Worm (Caenorhabditis elegans) whole organism, L4/young adult: ENCODE data around the gene ZK470.14.

Source experiments
- W03F9.2 ChIP-seq: fragments of 150-350 bp; optimal IDR thresholded peaks from 2 replicates; lab custom pipeline; 2014; ENCODE audit warnings: missing biosample characterization, missing genetic modification characterization
- dao-5 ChIP-seq: sonication (generic microtip); optimal IDR thresholded peaks from 2 replicates; lab custom pipeline; 2016; ENCODE audit warnings: missing genotype, missing genetic modification characterization, moderate library complexity, missing compliant biosample characterization
- him-1 ChIP-seq: sonication (generic microtip); optimal IDR thresholded peaks from 2 replicates; lab custom pipeline; 2016; ENCODE audit warnings: missing genotype, missing genetic modification reagents, missing genetic modification characterization, missing compliant biosample characterization

The ZK470.14 gene

DNA sequence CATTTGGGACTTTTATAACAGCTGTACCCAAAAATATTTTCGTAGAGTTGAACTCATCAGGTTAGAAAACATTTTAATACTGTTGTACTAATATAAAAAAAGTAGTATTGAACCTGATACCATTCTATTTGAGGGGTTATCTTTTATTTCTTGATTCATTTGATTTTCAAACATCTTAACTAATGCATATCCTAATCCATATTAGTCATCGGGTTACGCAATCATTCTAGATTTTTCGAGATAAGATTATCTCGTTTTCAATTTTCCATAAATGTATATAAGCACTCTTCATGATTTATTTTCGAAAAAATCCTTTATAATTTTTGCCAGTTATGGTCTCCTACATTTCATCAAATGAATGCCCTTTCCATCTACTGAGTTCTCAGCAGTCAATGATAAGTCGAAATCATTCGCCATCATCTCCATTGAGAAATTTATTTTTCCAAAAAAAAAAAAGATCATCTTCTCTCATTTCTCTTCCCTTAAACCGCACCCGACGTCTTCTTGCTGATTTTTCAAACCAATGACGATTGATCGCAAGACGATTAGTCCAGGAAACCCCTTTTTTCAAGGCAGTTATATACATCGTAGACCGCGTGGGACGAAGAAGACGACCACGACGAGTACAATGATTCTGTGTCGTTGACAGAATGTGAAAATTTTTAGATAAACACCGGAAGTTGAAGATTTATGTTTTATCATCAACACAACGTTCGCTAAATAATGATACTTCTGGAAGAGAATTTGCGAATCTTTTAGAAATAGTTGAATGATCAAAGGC, 28.6 kb upstream of the ZK470.14 start:
- TF ChIP-seq W03F9.2 (tag; lab: Kevin White, UChicago) (no peak), him-1 (tag; lab: Kevin White, UChicago) (no peak), dao-5 (tag; lab: Kevin White, UChicago) (no peak)

DNA sequence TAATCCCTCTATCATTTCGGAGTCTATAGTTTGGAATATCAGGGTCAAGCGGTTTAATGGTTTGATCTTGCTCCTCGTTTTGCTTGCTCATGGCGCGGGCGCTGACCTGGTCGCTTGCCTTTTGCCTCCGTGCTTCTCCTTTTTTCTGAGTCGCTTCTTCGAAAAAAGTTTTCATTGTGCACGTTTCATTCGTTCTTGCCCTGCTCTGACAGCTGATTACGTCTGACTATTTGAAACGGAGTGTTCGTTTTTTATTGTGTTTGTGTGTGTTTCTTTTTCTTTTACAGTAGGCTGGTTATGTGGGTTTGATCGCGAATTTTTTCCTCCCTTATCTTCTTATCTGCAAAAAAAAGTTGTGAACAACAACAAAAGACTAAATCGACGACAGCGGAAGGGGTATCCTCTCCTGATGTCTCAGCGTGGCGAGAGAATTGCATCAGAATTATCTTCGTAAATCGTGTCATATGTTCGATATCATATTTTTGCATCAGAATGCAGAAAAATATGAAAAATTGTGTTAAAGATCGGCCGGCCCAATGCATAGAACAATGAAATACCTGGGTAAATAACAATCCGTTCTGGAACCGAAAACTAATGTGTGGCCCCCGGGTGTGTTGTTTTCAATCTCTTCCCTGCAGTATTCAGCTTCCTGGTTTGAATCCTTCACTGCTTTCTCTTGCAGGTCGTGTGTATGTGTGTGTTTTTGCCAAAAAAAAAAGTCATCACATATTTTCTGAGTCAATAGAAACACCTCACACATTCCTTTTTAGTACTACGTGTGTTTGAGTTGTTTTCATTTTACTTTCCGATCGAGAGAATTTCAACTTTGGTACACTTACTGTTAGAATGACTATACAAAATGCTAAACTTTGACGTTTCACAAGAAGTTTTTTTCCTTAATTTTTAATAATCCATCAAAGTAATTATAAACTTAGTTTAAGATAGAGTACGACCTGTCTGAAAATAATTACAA, 27.4 kb upstream of the ZK470.14 start, which contains the start of gene ZK470.4:
Gene ZK470.4, minus strand, starts transcription at position 175 of the 973 bp plus-strand sequence.
- TF ChIP-seq him-1 (tag; lab: Kevin White, UChicago), result no peak
- TF ChIP-seq dao-5 (tag; lab: Kevin White, UChicago), result no peak
- TF ChIP-seq W03F9.2 (tag; lab: Kevin White, UChicago), result peak; percentile 11

DNA sequence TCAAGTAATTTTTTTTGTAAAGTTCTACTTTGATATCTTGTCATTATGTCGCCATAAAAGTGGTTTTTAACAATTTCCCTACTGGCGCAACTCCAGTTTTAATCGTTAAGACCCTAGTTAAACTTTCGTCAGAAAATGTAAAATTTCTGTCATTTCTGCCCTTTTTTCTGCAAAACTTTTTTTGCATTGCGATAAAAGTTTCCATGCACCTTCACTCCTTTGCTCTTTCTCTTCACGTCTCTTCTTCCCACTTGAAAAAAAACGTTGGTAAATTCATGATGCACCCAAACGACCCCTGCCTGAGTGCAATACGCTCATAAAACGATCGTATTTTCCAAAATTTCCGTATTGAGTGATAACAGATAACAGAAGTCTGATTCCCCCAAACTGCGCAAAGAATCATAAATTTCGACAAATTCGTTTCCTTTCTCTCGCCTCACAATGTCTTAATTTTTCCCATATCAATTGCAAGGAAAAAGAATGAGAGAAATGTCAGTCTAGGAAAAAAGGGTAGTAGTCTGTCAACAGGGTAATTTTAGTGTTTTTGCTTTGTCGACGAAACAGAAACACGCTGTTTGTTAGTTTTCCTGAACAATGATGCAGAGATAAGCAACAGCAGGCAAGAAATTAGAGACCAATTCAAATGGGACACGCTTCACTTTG, 26.4 kb upstream of the ZK470.14 start:
- TF ChIP-seq him-1 (tag; lab: Kevin White, UChicago) (no peak), W03F9.2 (tag; lab: Kevin White, UChicago) (no peak)

DNA sequence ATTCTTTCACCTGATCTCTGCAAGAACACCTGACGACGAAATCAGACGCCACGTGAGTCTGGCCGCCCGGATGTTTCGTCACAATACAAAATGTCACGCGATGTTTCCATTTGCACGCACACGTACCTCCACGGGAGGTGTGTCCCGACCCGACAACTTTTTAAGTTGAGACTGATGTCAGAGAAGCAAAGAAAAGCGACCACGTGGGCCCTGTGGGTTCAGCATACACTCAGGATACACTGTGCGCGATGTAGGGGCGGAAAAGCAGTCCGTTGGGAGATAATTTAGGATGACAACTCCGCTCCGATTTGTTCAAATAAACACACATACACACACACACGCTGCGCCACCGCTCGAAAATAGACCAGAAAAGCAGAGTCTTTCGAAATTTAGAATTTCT, 25.0 kb upstream of the ZK470.14 start:
- TF ChIP-seq W03F9.2 (tag; lab: Kevin White, UChicago) (no peak), him-1 (tag; lab: Kevin White, UChicago) (no peak), dao-5 (tag; lab: Kevin White, UChicago) (no peak)

DNA sequence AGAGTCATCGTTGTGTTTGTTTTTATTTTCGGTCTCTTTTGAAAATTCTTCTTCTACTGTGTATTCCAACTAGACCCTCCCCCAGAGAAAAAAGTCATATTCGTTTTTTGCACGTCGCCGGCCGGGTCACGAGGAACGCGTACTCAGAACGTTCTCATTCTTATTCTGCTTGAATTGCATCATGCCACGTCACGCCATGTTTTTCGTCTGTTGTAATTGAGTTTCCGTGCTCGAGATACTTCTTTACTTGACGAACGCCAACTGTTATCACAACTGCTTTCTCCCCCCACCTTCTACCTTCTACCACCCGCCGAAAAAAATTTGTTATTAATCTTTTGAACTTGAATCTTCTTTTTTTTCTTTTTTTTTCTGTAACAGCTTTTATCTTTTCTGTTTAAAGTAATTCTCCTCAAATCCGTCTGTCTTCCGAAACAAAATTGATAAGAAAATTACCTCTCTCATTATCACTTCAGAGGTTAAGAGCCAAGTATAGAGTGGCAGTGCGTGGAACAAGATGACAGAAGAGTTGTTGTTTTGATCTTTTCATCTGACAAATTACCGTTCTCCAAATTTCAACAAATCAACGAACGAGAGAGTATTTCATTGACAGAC, 24.5 kb upstream of the ZK470.14 start:
- TF ChIP-seq W03F9.2 (tag; lab: Kevin White, UChicago) (no peak), him-1 (tag; lab: Kevin White, UChicago) (no peak), dao-5 (tag; lab: Kevin White, UChicago) (no peak)

DNA sequence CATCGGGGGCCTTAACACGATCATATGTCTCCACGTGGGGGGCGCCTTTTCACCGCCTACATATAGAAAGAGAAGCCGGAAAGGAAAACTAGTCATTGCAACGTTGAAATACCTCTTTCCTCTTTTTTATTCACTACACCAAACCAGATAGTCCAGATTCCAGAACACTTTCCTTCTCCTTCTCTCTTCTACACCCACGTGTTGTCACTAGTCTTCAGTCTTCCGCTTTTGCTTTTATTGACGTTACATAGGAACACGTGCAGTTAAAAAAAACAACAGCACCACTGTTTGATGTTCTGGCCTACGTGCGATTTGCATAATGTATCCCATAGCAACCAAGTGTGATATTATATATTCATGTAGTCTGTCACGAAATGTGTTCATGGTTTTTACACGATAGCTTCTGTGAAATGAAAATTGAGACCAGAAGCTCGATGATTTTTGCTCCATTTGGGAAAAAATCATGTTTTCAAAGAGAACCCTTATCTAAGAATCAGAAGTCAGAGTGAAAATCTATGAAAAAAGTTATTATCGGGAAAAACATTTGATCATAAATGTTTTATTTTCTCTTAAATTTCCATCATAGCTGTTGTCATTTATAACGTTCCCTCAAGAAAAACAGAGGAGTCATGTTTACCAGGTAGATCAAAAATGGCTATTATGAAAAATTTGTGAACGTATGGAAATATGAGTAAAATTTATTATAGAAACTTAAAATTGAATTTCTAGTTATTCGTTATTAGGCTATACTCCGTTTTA, 23.8 kb upstream of the ZK470.14 start:
- TF ChIP-seq him-1 (tag; lab: Kevin White, UChicago), result no peak
- TF ChIP-seq W03F9.2 (tag; lab: Kevin White, UChicago), result no peak
- TF ChIP-seq dao-5 (tag; lab: Kevin White, UChicago), result no peak

DNA sequence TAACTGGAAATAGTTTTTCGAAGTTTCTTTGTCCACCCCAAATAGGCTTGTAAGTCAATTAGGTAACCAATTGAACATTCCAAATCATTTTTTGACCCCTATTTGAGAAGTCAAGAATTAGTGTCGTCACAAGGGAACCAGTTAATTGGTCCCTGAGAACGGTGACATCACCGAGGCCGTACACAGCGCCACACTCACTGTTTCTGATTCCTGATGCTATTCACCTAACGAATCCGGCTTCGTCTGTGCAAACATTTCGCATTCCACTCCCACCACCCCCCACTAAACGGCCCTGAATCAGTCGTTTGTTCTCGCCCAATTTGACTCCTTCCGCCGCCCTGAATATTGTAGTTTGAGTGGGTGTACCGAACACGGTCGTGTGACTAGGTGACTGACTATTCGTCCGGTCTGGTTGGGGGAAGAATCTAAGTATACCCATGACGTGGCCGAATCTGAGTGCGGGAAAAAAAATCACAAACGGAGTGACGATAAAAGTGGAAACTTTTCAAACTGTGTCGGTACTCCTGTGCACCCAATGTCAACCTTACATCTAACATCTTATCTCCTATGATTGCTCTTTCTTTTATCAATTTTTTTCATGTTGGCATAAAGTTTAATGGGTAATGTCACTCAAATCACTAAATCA, 23.0 kb upstream of the ZK470.14 start:
- TF ChIP-seq him-1 (tag; lab: Kevin White, UChicago) (no peak), dao-5 (tag; lab: Kevin White, UChicago) (no peak), W03F9.2 (tag; lab: Kevin White, UChicago) (no peak)

DNA sequence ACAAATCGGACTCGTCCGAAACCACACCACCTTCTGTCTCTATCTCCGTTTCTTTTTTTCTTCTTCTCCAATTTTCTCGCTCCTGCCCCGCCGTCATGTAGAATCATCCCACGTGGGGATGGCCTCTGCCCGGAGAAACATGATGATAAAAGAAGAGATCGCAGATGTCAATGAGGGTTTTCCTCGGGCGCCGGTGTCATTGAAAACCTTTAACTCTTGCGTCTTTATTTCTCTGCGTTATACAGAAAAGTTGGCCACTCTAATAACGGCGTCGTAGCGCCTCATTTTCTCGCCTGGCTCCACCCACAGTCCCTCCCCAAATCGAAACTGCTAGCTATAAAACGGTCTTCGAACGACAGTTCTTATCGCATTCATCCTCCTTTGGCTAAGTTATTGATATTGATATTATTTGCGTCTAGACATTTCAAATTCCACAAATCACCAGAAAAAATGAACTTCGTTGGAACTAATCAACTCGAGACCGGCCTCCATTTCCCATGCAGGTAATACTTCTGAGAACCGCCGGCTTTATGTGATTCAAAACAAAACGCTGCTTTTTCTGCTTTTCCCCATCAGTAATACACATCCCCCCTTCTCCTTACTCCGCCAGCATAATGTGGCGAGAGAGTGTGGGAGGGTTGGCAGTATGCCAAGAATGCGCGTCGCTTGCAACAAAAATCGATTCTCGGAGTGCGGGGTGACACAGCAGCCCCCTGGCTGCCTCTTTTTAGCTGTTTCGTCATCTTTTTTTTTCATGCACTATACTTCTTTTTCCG, 22.0 kb upstream of the ZK470.14 start:
- TF ChIP-seq dao-5 (tag; lab: Kevin White, UChicago) (peak; percentile 50), him-1 (tag; lab: Kevin White, UChicago) (peak; percentile 82), W03F9.2 (tag; lab: Kevin White, UChicago) (no peak)

DNA sequence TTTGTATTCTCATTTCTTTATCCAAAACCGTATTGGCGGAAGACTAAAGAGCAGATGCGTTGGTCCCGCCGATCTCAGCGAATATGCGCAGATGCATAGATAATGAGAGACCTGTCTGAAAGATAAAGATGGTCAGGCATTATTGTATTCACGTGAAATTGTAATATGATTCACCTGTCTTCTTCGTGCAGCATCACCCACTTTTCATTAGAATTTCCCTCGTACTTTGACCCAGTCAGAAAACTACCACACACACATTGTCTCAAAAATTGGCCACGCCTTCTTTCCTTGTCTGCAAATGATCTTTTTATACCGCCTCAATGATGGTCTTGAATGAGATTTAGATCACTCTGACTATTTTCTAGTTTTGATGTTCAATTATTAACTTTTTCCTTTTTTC, 21.2 kb upstream of the ZK470.14 start:
- TF ChIP-seq W03F9.2 (tag; lab: Kevin White, UChicago) (no peak), dao-5 (tag; lab: Kevin White, UChicago) (no peak), him-1 (tag; lab: Kevin White, UChicago) (no peak)

DNA sequence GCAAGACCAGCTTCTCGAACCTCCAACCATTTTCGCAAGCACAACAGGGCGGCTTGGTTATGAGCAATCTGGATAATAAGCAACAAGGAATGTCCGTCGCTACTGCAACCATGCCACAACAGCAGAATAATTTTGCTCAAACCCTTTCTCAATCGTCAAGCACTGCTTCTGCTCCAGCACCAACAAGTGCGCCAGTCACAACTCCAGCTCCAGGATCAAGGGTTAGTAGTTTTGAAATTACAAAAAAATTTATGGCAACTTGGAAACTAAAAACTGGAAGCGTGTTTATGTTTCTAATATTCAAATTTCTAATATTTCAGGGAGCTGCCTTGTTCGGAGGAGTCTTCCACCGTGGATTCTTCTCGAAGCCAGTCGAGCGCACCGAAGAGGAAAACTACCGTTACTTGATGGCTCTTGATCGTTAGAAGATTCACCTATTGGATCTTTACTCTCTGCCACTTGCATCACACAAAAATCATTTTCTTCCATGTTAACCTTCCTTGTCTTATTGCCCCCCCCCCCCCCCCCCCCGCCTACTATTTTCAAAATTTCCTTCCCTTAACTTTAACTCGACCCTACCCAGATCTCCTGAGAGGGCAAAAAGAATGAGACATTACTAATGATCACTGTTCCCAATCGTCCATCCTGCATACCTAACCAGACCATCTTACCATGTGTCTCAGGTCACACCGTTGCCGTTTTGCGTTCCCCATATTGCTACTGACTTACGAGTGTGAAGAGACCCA, 20.3 kb upstream of the ZK470.14 start:
- TF ChIP-seq dao-5 (tag; lab: Kevin White, UChicago) (no peak), W03F9.2 (tag; lab: Kevin White, UChicago) (no peak), him-1 (tag; lab: Kevin White, UChicago) (no peak)
